Fruit fly (Drosophila melanogaster): ENCODE measurements around the gene Acsf3.

Acsf3 gene

DNA sequence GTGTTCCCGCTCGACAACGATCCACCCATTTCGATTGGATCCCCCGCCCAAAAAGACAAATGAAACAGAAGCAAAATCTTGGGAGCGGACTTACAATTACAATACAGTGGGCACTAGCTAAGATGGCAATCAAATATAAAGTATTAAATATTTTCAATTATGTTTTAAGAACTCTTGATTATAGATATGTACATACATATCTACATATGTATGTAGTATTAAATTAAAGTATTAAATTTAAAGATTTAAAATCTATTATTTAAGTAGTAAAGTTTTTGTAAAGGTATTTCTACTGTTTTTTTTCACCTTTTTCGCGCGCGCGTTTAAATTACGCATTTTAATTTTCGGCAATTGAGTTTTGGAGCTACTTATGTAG lies 5.9 kb downstream of the Acsf3 start (continued):
- TF ChIP-seq Blimp-1 (GFP tag; optimal IDR thresholded peaks at IDR 0.05) (peak; percentile 81), tio (GFP tag; optimal IDR thresholded peaks at IDR 0.05) (peak; percentile 58), Fer2 (tag; optimal IDR thresholded peaks at IDR 0.05) (peak; percentile 42), gro (GFP tag; optimal IDR thresholded peaks at IDR 0.05) (no peak), fd3F (GFP tag; optimal IDR thresholded peaks at IDR 0.05) (peak; percentile 51), CG12155 (GFP tag; optimal IDR thresholded peaks at IDR 0.05) (peak; percentile 21), MESR4 (GFP tag; optimal IDR thresholded peaks at IDR 0.05) (no peak), CG11398 (GFP tag; optimal IDR thresholded peaks at IDR 0.05) (no peak), CG16779 (GFP tag; IDR thresholded peaks at IDR 0.05) (no peak), nau (GFP tag; optimal IDR thresholded peaks at IDR 0.05) (no peak), CG4820 (GFP tag; optimal IDR thresholded peaks at IDR 0.05) (peak; percentile 30), jigr1 (GFP tag; IDR thresholded peaks at IDR 0.05) (peak; percentile 41; the same call in 1 of the 3 replicates), jumu (GFP tag; optimal IDR thresholded peaks at IDR 0.05) (no peak), Mes4 (GFP tag; optimal IDR thresholded peaks at IDR 0.05) (no peak), fd102C (GFP tag; optimal IDR thresholded peaks at IDR 0.05) (no peak), gcm (GFP tag; optimal IDR thresholded peaks at IDR 0.05) (peak; percentile 83), CG10274 (GFP tag; optimal IDR thresholded peaks at IDR 0.05) (peak; percentile 24), CG2889 (GFP tag; IDR thresholded peaks at IDR 0.05) (0 out of 3 replicates have a peak, but pooled peaks have one; percentile 66), D19A (tag; optimal IDR thresholded peaks at IDR 0.05) (peak; percentile 83), CG4707 (GFP tag; optimal IDR thresholded peaks at IDR 0.05) (peak; percentile 2), pho (GFP tag; optimal IDR thresholded peaks at IDR 0.05) (no peak), CG11085 (GFP tag; IDR thresholded peaks at IDR 0.05) (peak; percentile 53), tgo (GFP tag; IDR thresholded peaks at IDR 0.05) (peak; percentile 83), wdn (GFP tag; IDR thresholded peaks at IDR 0.05) (no peak), prd (optimal IDR thresholded peaks at IDR 0.05) (no peak), prd (GFP tag; IDR thresholded peaks at IDR 0.05) (peak; percentile 64), shn (GFP tag; optimal IDR thresholded peaks at IDR 0.05) (no peak), lilli (GFP tag; optimal IDR thresholded peaks at IDR 0.05) (no peak), slou (GFP tag; optimal IDR thresholded peaks at IDR 0.05) (peak; percentile 16), Hmr (GFP tag; optimal IDR thresholded peaks at IDR 0.05) (peak; percentile 73), Rfx (GFP tag; IDR thresholded peaks at IDR 0.05) (peak; percentile 78), zfh2 (GFP tag; optimal IDR thresholded peaks at IDR 0.05) (no peak), inv (GFP tag; IDR thresholded peaks at IDR 0.05; ENCODE audit: partially characterized antibody) (no peak), chn (GFP tag; optimal IDR thresholded peaks at IDR 0.05) (no peak), stc (GFP tag; IDR thresholded peaks at IDR 0.05) (peak; percentile 62), wor (GFP tag; IDR thresholded peaks at IDR 0.05) (peak; percentile 45), h (optimal IDR thresholded peaks at IDR 0.05) (no peak), fd96Cb (tag; optimal IDR thresholded peaks at IDR 0.05) (peak; percentile 66), pzg (GFP tag; optimal IDR thresholded peaks at IDR 0.05) (no peak), CG9727 (GFP tag; optimal IDR thresholded peaks at IDR 0.05) (peak; percentile 73), aop (GFP tag; IDR thresholded peaks at IDR 0.05) (no peak), slp2 (GFP tag; optimal IDR thresholded peaks at IDR 0.05) (no peak), sens (GFP tag) (no peak), CG10462 (GFP tag; optimal IDR thresholded peaks at IDR 0.05) (peak; percentile 55), CG9797 (GFP tag; optimal IDR thresholded peaks at IDR 0.05) (no peak), Jarid2 (GFP tag; optimal IDR thresholded peaks at IDR 0.05) (peak; percentile 27), CG4854 (GFP tag; optimal IDR thresholded peaks at IDR 0.05) (no peak), CG34224 (GFP tag; IDR thresholded peaks at IDR 0.05; ENCODE audit: partially characterized antibody) (no peak), CkIIα-i1 (GFP tag; IDR thresholded peaks at IDR 0.05) (no peak), bsh (GFP tag; optimal IDR thresholded peaks at IDR 0.05) (peak; percentile 2 to 87), CG18599 (GFP tag; optimal IDR thresholded peaks at IDR 0.05) (peak; percentile 81), Asciz (GFP tag; optimal IDR thresholded peaks at IDR 0.05) (peak; percentile 73)
